Worm (Caenorhabditis elegans) whole organism, L4 larva: ENCODE results near the gene unc-52.
A peak's percentile ranks its signal among the peaks of the same experiment; 100 is the strongest.

Experiments used
- D1046.2 ChIP-seq: fragments of 200-800 bp; sonication (Bioruptor generic); IDR thresholded peaks from 2 replicates; pipeline ENCODE4 v1.3.6; 2022; ENCODE audit warnings: missing genetic modification characterization, missing compliant biosample characterization
- F10B5.3 ChIP-seq: sonication (generic microtip); optimal IDR thresholded peaks from 2 replicates; lab custom pipeline; 2016; ENCODE audit warnings: mild to moderate bottlenecking, missing genetic modification characterization, missing compliant biosample characterization
- T20F7.1 ChIP-seq: fragments of 200-800 bp; sonication (Bioruptor generic); optimal IDR thresholded peaks from 2 replicates; lab custom pipeline; 2018; ENCODE audit warnings: mild to moderate bottlenecking, missing genetic modification characterization, missing compliant biosample characterization
- Y5F2A.4 ChIP-seq: fragments of 200-800 bp; sonication (Bioruptor generic); optimal IDR thresholded peaks from 2 replicates; lab custom pipeline; 2018; ENCODE audit warnings: mild to moderate bottlenecking, missing genetic modification characterization, missing compliant biosample characterization
- Y75B8A.6 ChIP-seq: fragments of 200-800 bp; sonication (Bioruptor generic); IDR thresholded peaks from 2 replicates; pipeline ENCODE4 v1.3.6; 2022; ENCODE audit warnings: missing genetic modification reagents, missing genetic modification characterization, missing compliant biosample characterization
- aha-1 ChIP-seq: fragments of 150-350 bp; peaks from one replicate; lab custom pipeline; 2014; ENCODE audit warnings: missing biosample characterization, missing genetic modification characterization
- aly-2 ChIP-seq: sonication (generic microtip); optimal IDR thresholded peaks from 2 replicates; lab custom pipeline; 2018; ENCODE audit warnings: missing biosample characterization, missing genetic modification characterization
- ama-1 ChIP-seq: fragments of 150-350 bp; optimal IDR thresholded peaks from 2 replicates; lab custom pipeline; 2014; ENCODE audit warnings: inconsistent platforms, mixed read lengths
- arid-1 ChIP-seq: fragments of 200-800 bp; sonication (Bioruptor generic); conservative IDR thresholded peaks from 2 replicates; pipeline ENCODE4 v1.3.6; 2022; ENCODE audit warnings: missing genetic modification reagents, missing genetic modification characterization, missing compliant biosample characterization
- ceh-28 ChIP-seq: fragments of 150-350 bp; optimal IDR thresholded peaks from 2 replicates; lab custom pipeline; 2014; ENCODE audit warnings: missing biosample characterization, missing genetic modification reagents, missing genetic modification characterization
- ceh-32 ChIP-seq: sonication (generic microtip); optimal IDR thresholded peaks from 2 replicates; lab custom pipeline; 2016; ENCODE audit warnings: mild to moderate bottlenecking, missing genetic modification characterization, missing compliant biosample characterization; ENCODE audit not compliant: poor library complexity
- ceh-44 ChIP-seq: fragments of 200-800 bp; sonication (Bioruptor generic); IDR thresholded peaks from 2 replicates; pipeline ENCODE4 v1.3.6; 2022; ENCODE audit warnings: missing genetic modification reagents, missing genetic modification characterization, missing compliant biosample characterization
- ceh-82 ChIP-seq: sonication (generic microtip); optimal IDR thresholded peaks from 2 replicates; lab custom pipeline; 2017; ENCODE audit warnings: missing biosample characterization, missing genetic modification characterization
- cey-2 ChIP-seq: sonication (generic microtip); optimal IDR thresholded peaks from 3 replicates; lab custom pipeline; 2017; ENCODE audit warnings: missing genetic modification characterization, mild to moderate bottlenecking, missing compliant biosample characterization, antibody characterized with exemption, borderline replicate concordance; ENCODE audit not compliant: insufficient read depth
- daf-8 ChIP-seq: fragments of 200-800 bp; sonication (Bioruptor generic); IDR thresholded peaks from 2 replicates; pipeline ENCODE4 v1.3.6; 2022; ENCODE audit warnings: missing genetic modification characterization, missing compliant biosample characterization
- dmd-8 ChIP-seq: fragments of 200-800 bp; sonication (Bioruptor generic); IDR thresholded peaks from 2 replicates; pipeline ENCODE4 v1.3.6; 2022; ENCODE audit warnings: missing genetic modification characterization, missing compliant biosample characterization
- dmd-9 ChIP-seq: fragments of 200-800 bp; sonication (Bioruptor generic); IDR thresholded peaks from 2 replicates; pipeline ENCODE4 v1.3.6; 2022; ENCODE audit warnings: missing genetic modification reagents, missing genetic modification characterization, missing compliant biosample characterization
- dve-1 ChIP-seq: sonication (generic microtip); optimal IDR thresholded peaks from 2 replicates; lab custom pipeline; 2017; ENCODE audit warnings: antibody characterized with exemption, mild to moderate bottlenecking, missing genetic modification characterization, missing compliant biosample characterization; ENCODE audit not compliant: insufficient read depth
- egl-27 ChIP-seq: sonication (generic microtip); optimal IDR thresholded peaks from 3 replicates; lab custom pipeline; 2017; ENCODE audit warnings: missing biosample characterization, missing genetic modification reagents, missing genetic modification characterization
- fkh-10 ChIP-seq: fragments of 150-350 bp; optimal IDR thresholded peaks from 2 replicates; lab custom pipeline; 2014; ENCODE audit warnings: missing biosample characterization, missing genetic modification reagents, missing genetic modification characterization
- fos-1 ChIP-seq: fragments of 150-350 bp; optimal IDR thresholded peaks from 2 replicates; lab custom pipeline; 2014; ENCODE audit warnings: missing biosample characterization, missing genetic modification characterization
- hlh-30 ChIP-seq: sonication (generic microtip); optimal IDR thresholded peaks from 2 replicates; lab custom pipeline; 2017; ENCODE audit warnings: antibody characterized with exemption, mild to moderate bottlenecking, missing genetic modification characterization, missing compliant biosample characterization; ENCODE audit not compliant: insufficient read depth
- jun-1 ChIP-seq: fragments of 150-350 bp; optimal IDR thresholded peaks from 2 replicates; lab custom pipeline; 2014; ENCODE audit warnings: missing biosample characterization, missing genetic modification reagents, missing genetic modification characterization
- lim-7 ChIP-seq: fragments of 200-800 bp; sonication (Bioruptor generic); IDR thresholded peaks from 2 replicates; pipeline ENCODE4 v1.3.6; 2022; ENCODE audit warnings: missing genetic modification characterization, missing compliant biosample characterization
- lin-13 ChIP-seq: fragments of 150-350 bp; optimal IDR thresholded peaks from 2 replicates; lab custom pipeline; 2014; ENCODE audit warnings: missing biosample characterization, missing genetic modification reagents, missing genetic modification characterization
- lin-29 ChIP-seq: fragments of 200-800 bp; sonication (Bioruptor generic); IDR thresholded peaks from 2 replicates; pipeline ENCODE4 v1.3.6; 2022; ENCODE audit warnings: missing genetic modification reagents, missing genetic modification characterization, missing compliant biosample characterization
- lsy-2 ChIP-seq, 2 experiments: fragments of 150-350 bp in 1 of 2; sonication (generic microtip) in 1 of 2; optimal IDR thresholded peaks; 2 replicates each; lab custom pipeline; 2014 to 2017; ENCODE audit warnings: missing biosample characterization in 2 of 2, missing genetic modification characterization in 2 of 2
- mdl-1 ChIP-seq, 2 experiments: fragments of 150-350 bp in 1 of 2; sonication (generic microtip) in 1 of 2; optimal IDR thresholded peaks; 2 replicates each; lab custom pipeline; 2014 to 2017; ENCODE audit warnings: missing biosample characterization in 2 of 2, missing genetic modification characterization in 2 of 2
- mxl-2 ChIP-seq: fragments of 200-800 bp; sonication (Bioruptor generic); conservative IDR thresholded peaks from 2 replicates; pipeline ENCODE4 v1.3.6; 2022; ENCODE audit warnings: missing genetic modification reagents, missing genetic modification characterization, missing compliant biosample characterization
- nhr-237 ChIP-seq: sonication (generic microtip); optimal IDR thresholded peaks from 2 replicates; lab custom pipeline; 2017; ENCODE audit warnings: missing biosample characterization, missing genetic modification characterization
- nhr-25 ChIP-seq: sonication (generic microtip); optimal IDR thresholded peaks from 2 replicates; lab custom pipeline; 2017; ENCODE audit warnings: missing genetic modification characterization, mild to moderate bottlenecking, missing compliant biosample characterization, antibody characterized with exemption, moderate library complexity, borderline replicate concordance; ENCODE audit not compliant: insufficient read depth
- nhr-28 ChIP-seq: fragments of 150-350 bp; optimal IDR thresholded peaks from 2 replicates; lab custom pipeline; 2014; ENCODE audit warnings: missing biosample characterization, missing genetic modification characterization
- nhr-41 ChIP-seq: fragments of 200-800 bp; sonication (Bioruptor generic); IDR thresholded peaks from 2 replicates; pipeline ENCODE4 v1.3.6; 2022; ENCODE audit warnings: missing genetic modification reagents, missing genetic modification characterization, missing compliant biosample characterization
- nhr-42 ChIP-seq: fragments of 200-800 bp; sonication (Bioruptor generic); IDR thresholded peaks from 2 replicates; pipeline ENCODE4 v1.3.6; 2022; ENCODE audit warnings: missing genetic modification characterization, missing compliant biosample characterization
- nhr-76 ChIP-seq: fragments of 150-350 bp; optimal IDR thresholded peaks from 2 replicates; lab custom pipeline; 2014; ENCODE audit warnings: missing biosample characterization, missing genetic modification characterization
- nhr-77 ChIP-seq: fragments of 150-350 bp; optimal IDR thresholded peaks from 2 replicates; lab custom pipeline; 2014; ENCODE audit warnings: missing biosample characterization, missing genetic modification characterization
- spr-3 ChIP-seq: fragments of 200-800 bp; sonication (Bioruptor generic); optimal IDR thresholded peaks from 2 replicates; lab custom pipeline; 2018; ENCODE audit warnings: mild to moderate bottlenecking, missing genetic modification characterization, missing compliant biosample characterization
- vab-7 ChIP-seq: fragments of 200-800 bp; sonication (Bioruptor generic); IDR thresholded peaks from 2 replicates; pipeline ENCODE4 v1.3.6; 2022; ENCODE audit warnings: missing genetic modification reagents, missing genetic modification characterization, missing compliant biosample characterization
- zfp-2 ChIP-seq: sonication (generic microtip); optimal IDR thresholded peaks from 2 replicates; lab custom pipeline; 2016; ENCODE audit warnings: mild to moderate bottlenecking, missing genetic modification characterization, missing compliant biosample characterization
- zip-11 ChIP-seq: fragments of 200-800 bp; sonication (Bioruptor generic); IDR thresholded peaks from 2 replicates; pipeline ENCODE4 v1.3.6; 2022; ENCODE audit warnings: missing genetic modification characterization, missing compliant biosample characterization
- zip-2 ChIP-seq: fragments of 150-350 bp; optimal IDR thresholded peaks from 2 replicates; lab custom pipeline; 2014; ENCODE audit warnings: missing biosample characterization, missing genetic modification characterization

unc-52 gene

DNA sequence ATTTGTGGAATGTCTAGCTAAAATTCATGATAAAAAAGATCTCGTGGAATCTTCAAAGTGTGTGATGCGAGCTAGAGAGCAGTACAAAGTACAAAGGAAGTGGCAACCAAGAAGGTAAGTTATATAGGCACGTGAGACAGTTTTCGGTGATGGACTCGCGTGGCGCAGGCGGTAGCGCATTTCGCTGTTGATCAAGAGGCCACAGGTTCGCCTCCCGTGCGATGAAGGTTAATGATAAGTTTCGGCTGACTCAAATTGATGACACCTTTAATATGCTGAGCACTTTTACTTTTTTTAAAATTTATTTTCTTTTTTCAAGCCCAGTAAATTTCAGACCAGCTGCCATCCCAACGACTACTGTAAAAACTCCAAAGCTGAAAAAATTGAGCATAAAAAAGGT lies 67.3 kb downstream of the unc-52 start (continued):
- TF ChIP-seq ceh-28 (no peak), nhr-25 (tag; lab: Kevin White, UChicago) (no peak), vab-7 (GFP tag; lab: Robert Waterston, UW) (peak; percentile 85), Y5F2A.4 (GFP tag; lab: Kevin White, UChicago) (peak; percentile 60), ceh-82 (tag; lab: Kevin White, UChicago) (no peak), arid-1 (GFP tag; lab: Robert Waterston, UW) (peak; percentile 90), lim-7 (GFP tag; lab: Robert Waterston, UW) (peak; percentile 96), fkh-10 (GFP tag; lab: Kevin White, UChicago) (no peak), nhr-76 (no peak), dmd-9 (GFP tag; lab: Robert Waterston, UW) (no peak), zfp-2 (no peak), nhr-41 (peak; percentile 82; the same call in 1 of the 2 replicates), aly-2 (no peak), dmd-8 (GFP tag; lab: Robert Waterston, UW) (peak; percentile 93), jun-1 (no peak), fos-1 (tag; lab: Kevin White, UChicago) (no peak), spr-3 (GFP tag; lab: Kevin White, UChicago) (peak; percentile 63), egl-27 (tag; lab: Kevin White, UChicago) (no peak), ama-1 (lab: Kevin White, UChicago) (no peak), T20F7.1 (GFP tag; lab: Kevin White, UChicago) (no peak), ceh-44 (GFP tag; lab: Robert Waterston, UW) (0 out of 2 replicates have a peak, but pooled peaks have one; percentile 28), lin-29 (GFP tag; lab: Robert Waterston, UW) (no peak), mxl-2 (GFP tag; lab: Robert Waterston, UW) (no peak)

DNA sequence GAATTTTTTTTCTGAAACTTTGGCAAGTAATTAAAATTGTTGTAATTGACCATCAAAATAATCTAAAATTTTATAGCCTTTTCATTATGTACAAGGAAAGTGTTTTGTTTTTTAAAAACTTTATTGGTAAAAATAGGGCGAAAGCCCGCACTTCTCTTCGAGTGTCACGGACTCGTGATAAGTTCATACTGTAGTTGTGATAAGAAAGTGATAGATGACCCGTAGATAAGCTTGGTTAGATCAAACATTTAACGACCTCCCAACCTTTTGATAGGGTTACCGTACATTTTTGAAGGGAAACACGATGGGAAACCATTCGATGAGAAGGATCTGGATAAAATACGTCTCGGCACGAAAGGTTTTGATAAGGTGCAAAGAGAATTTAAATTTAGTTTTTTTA lies 67.9 kb downstream of the unc-52 start:
- TF ChIP-seq nhr-77 (tag; lab: Kevin White, UChicago): peak; percentile 17
- TF ChIP-seq hlh-30 (tag; lab: Kevin White, UChicago): peak; percentile 19
- peak; percentile 76 for TF ChIP-seq dve-1 (tag; lab: Kevin White, UChicago)
- TF ChIP-seq mdl-1 (tag; optimal IDR thresholded peaks at IDR 0.05; lab: Kevin White, UChicago): no peak
- peak; percentile 62 for TF ChIP-seq nhr-28 (tag; lab: Kevin White, UChicago)
- TF ChIP-seq aha-1 (tag; lab: Kevin White, UChicago): peak; percentile 79
- TF ChIP-seq zip-11 (GFP tag; lab: Robert Waterston, UW): no peak
- peak in 1 of 2 experiments; percentile 69 for TF ChIP-seq lsy-2 (tag; optimal IDR thresholded peaks at IDR 0.05; lab: Kevin White, UChicago)

DNA sequence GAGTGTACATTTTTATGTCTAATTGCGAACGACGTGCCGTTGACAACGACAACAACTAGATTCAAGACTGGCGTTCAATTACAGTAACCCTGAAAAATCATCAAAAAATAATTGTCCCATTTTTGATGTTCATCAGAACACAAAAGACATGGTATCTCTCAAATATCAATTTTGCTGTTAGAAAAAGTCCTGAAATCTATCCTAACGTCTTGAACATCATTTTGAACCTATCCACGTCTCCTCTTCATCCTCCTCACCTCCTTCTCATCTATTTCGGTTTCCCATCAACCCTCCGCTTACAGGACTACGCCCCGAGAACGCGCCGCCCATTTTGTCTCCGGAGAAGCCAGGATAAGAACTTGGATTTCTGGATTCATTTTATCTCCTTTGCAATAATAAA lies 68.5 kb downstream of the unc-52 start, which contains the start of gene mltn-9:
TSS of gene mltn-9 (plus strand) at position 301 of the 400 bp plus-strand sequence.
- TF ChIP-seq nhr-28 (tag; lab: Kevin White, UChicago) (no peak), fos-1 (tag; lab: Kevin White, UChicago) (no peak), daf-8 (GFP tag; lab: Robert Waterston, UW) (no peak), cey-2 (tag; lab: Kevin White, UChicago) (no peak), nhr-42 (GFP tag; lab: Robert Waterston, UW) (no peak), F10B5.3 (no peak), zip-2 (tag; lab: Kevin White, UChicago) (no peak), mxl-2 (GFP tag; lab: Robert Waterston, UW) (no peak), dmd-9 (GFP tag; lab: Robert Waterston, UW) (no peak), ceh-28 (no peak), ceh-32 (tag; lab: Kevin White, UChicago) (no peak), D1046.2 (GFP tag; lab: Robert Waterston, UW) (no peak), Y5F2A.4 (GFP tag; lab: Kevin White, UChicago) (no peak), nhr-237 (no peak), Y75B8A.6 (GFP tag; lab: Robert Waterston, UW) (no peak), lin-13 (GFP tag; lab: Kevin White, UChicago) (no peak)
